Fruit fly (Drosophila melanogaster): Measurements from ENCODE around the gene CG7632.

DNA sequence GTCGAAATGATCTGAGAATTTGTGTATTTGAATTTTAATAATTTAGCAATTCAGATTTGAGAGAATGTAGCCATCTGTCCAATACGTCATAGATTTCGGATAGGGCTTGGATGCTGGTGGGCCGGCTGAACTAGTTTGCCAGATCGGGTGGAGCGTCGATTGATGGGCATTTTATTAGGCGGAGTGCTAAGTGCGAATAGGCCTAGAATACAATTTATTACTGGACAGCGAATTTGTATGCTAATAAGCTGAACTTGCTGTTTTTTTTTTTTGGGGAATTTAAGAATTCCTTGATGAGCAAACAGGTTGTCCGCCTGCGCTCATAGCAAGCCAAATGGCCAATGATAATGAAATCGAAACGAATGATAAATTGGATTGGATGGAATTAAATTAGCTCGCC is 5.3 kb upstream of the CG7632 start:
- TF ChIP-seq Dll (GFP tag; IDR thresholded peaks at IDR 0.05; ENCODE audit: partially characterized antibody) (no peak), Oaz (GFP tag; IDR thresholded peaks at IDR 0.05) (no peak), B-H2 (GFP tag; optimal IDR thresholded peaks at IDR 0.05) (no peak), CG13296 (GFP tag; optimal IDR thresholded peaks at IDR 0.05) (no peak), CG33213 (GFP tag; optimal IDR thresholded peaks at IDR 0.05) (no peak), CG32767 (GFP tag; IDR thresholded peaks at IDR 0.05) (no peak), PHDP (tag; optimal IDR thresholded peaks at IDR 0.05) (no peak), ac (GFP tag; optimal IDR thresholded peaks at IDR 0.05) (no peak), Fer3 (tag; optimal IDR thresholded peaks at IDR 0.05) (no peak), CG2889 (GFP tag; IDR thresholded peaks at IDR 0.05) (no peak), Med (GFP tag) (no peak)
